Fruit fly (Drosophila melanogaster) whole organism, prepupa: Measurements from ENCODE around the gene CG8173.

Source experiments
- Blimp-1 ChIP-seq: fragments of 200-800 bp; sonication (Bioruptor generic); optimal IDR thresholded peaks from 3 replicates; lab custom pipeline; 2017; ENCODE audit warnings: missing biosample characterization, missing genetic modification characterization, mild to moderate bottlenecking, moderate library complexity, missing genetic modification reagents
- CG10631 ChIP-seq: fragments of 200-800 bp; sonication (Bioruptor generic); optimal IDR thresholded peaks from 2 replicates; lab custom pipeline; 2016; ENCODE audit warnings: missing biosample characterization, missing genetic modification characterization
- CG11294 ChIP-seq: fragments of 200-800 bp; sonication (Bioruptor generic); IDR thresholded peaks from 2 replicates; pipeline ENCODE4 v1.3.6; 2022; ENCODE audit warnings: missing biosample characterization, missing genetic modification characterization
- CG11762 ChIP-seq: fragments of 200-800 bp; sonication (Bioruptor generic); optimal IDR thresholded peaks from 3 replicates; lab custom pipeline; 2016; ENCODE audit warnings: missing biosample characterization, missing genetic modification characterization; ENCODE audit not compliant: insufficient read depth
- CG11902 ChIP-seq: fragments of 200-800 bp; sonication (Bioruptor generic); optimal IDR thresholded peaks from 3 replicates; lab custom pipeline; 2016; ENCODE audit warnings: missing biosample characterization, missing genetic modification characterization
- CG15336 ChIP-seq: fragments of 200-800 bp; sonication (Bioruptor generic); IDR thresholded peaks from 2 replicates; pipeline ENCODE4 v1.3.6; 2022; ENCODE audit warnings: missing biosample characterization, missing genetic modification characterization
- CG1621 ChIP-seq: fragments of 200-800 bp; sonication (Bioruptor generic); optimal IDR thresholded peaks from 3 replicates; lab custom pipeline; 2018; ENCODE audit warnings: missing biosample characterization, mild to moderate bottlenecking, missing genetic modification characterization
- CG31627 ChIP-seq: fragments of 200-800 bp; sonication (Bioruptor generic); optimal IDR thresholded peaks from 3 replicates; lab custom pipeline; 2016; ENCODE audit warnings: missing biosample characterization, missing genetic modification characterization
- CG32006 ChIP-seq: fragments of 200-800 bp; sonication (Bioruptor generic); optimal IDR thresholded peaks from 3 replicates; lab custom pipeline; 2017; ENCODE audit warnings: missing biosample characterization, mild to moderate bottlenecking, missing genetic modification characterization
- CG34406 ChIP-seq: fragments of 200-800 bp; sonication (Bioruptor generic); optimal IDR thresholded peaks from 3 replicates; lab custom pipeline; 2016; ENCODE audit warnings: missing biosample characterization, missing genetic modification characterization
- CG4318 ChIP-seq: fragments of 200-800 bp; sonication (Bioruptor generic); optimal IDR thresholded peaks from 3 replicates; lab custom pipeline; 2017; ENCODE audit warnings: missing biosample characterization, mild to moderate bottlenecking, missing genetic modification characterization
- CG6163 ChIP-seq: fragments of 200-800 bp; sonication (Bioruptor generic); IDR thresholded peaks from 3 replicates; pipeline ENCODE4 v1.3.6; 2022; ENCODE audit warnings: missing biosample characterization, missing genetic modification characterization
- CG6276 ChIP-seq: fragments of 200-800 bp; sonication (Bioruptor generic); optimal IDR thresholded peaks from 2 replicates; lab custom pipeline; 2017; ENCODE audit warnings: missing biosample characterization, mild to moderate bottlenecking, missing genetic modification characterization
- CG6792 ChIP-seq: fragments of 200-800 bp; sonication (Bioruptor generic); optimal IDR thresholded peaks from 3 replicates; lab custom pipeline; 2016; ENCODE audit warnings: missing biosample characterization, missing genetic modification characterization
- CG6854 ChIP-seq: fragments of 200-800 bp; sonication (Bioruptor generic); optimal IDR thresholded peaks from 2 replicates; lab custom pipeline; 2017; ENCODE audit warnings: missing biosample characterization, mild to moderate bottlenecking, missing genetic modification characterization
- CG7368 ChIP-seq: fragments of 200-800 bp; sonication (Bioruptor generic); optimal IDR thresholded peaks from 3 replicates; lab custom pipeline; 2016; ENCODE audit warnings: missing biosample characterization, missing genetic modification characterization
- CG8119 ChIP-seq: fragments of 200-800 bp; sonication (Bioruptor generic); IDR thresholded peaks from 3 replicates; pipeline ENCODE4 v1.3.6; 2022; ENCODE audit warnings: missing biosample characterization, missing genetic modification characterization
- CG8319 ChIP-seq: fragments of 200-800 bp; sonication (Bioruptor generic); optimal IDR thresholded peaks from 3 replicates; lab custom pipeline; 2016; ENCODE audit warnings: missing biosample characterization, missing genetic modification characterization
- CG8632 ChIP-seq: fragments of 200-800 bp; sonication (Bioruptor generic); optimal IDR thresholded peaks from 3 replicates; lab custom pipeline; 2016; ENCODE audit warnings: missing biosample characterization, missing genetic modification characterization
- CG9139 ChIP-seq: fragments of 200-800 bp; sonication (Bioruptor generic); optimal IDR thresholded peaks from 3 replicates; lab custom pipeline; 2017; ENCODE audit warnings: missing biosample characterization, mild to moderate bottlenecking, missing genetic modification characterization
- Eip75B ChIP-seq: fragments of 200-800 bp; sonication (Bioruptor generic); optimal IDR thresholded peaks from 3 replicates; lab custom pipeline; 2016; ENCODE audit warnings: missing biosample characterization, missing genetic modification characterization
- Eip78C ChIP-seq: fragments of 200-800 bp; sonication (Bioruptor generic); peaks from one replicate; lab custom pipeline; 2016; ENCODE audit warnings: missing biosample characterization, missing genetic modification characterization
- Gug ChIP-seq: fragments of 200-800 bp; sonication (Bioruptor generic); IDR thresholded peaks from 2 replicates; pipeline ENCODE4 v1.3.6; 2022; ENCODE audit warnings: missing biosample characterization, missing genetic modification characterization
- Hr38 ChIP-seq: sonication (Bioruptor generic); optimal IDR thresholded peaks from 2 replicates; lab custom pipeline; 2016; ENCODE audit warnings: missing biosample characterization, missing genetic modification characterization
- Hr4 ChIP-seq: fragments of 200-800 bp; sonication (Bioruptor generic); optimal IDR thresholded peaks from 3 replicates; lab custom pipeline; 2016; ENCODE audit warnings: missing biosample characterization, missing genetic modification characterization
- Lpt ChIP-seq: fragments of 200-800 bp; sonication (Bioruptor generic); optimal IDR thresholded peaks from 3 replicates; lab custom pipeline; 2016; ENCODE audit warnings: missing biosample characterization, missing genetic modification characterization
- Met ChIP-seq: fragments of 200-800 bp; sonication (Bioruptor generic); optimal IDR thresholded peaks from 3 replicates; lab custom pipeline; 2016; ENCODE audit warnings: missing biosample characterization, missing genetic modification characterization
- OdsH ChIP-seq: fragments of 200-800 bp; sonication (Bioruptor generic); optimal IDR thresholded peaks from 3 replicates; lab custom pipeline; 2016; ENCODE audit warnings: missing biosample characterization, missing genetic modification characterization
- Smox ChIP-seq: fragments of 200-800 bp; sonication (Bioruptor generic); optimal IDR thresholded peaks from 3 replicates; lab custom pipeline; 2016; ENCODE audit warnings: missing biosample characterization, missing genetic modification characterization
- Sox102F ChIP-seq: fragments of 200-800 bp; sonication (Bioruptor generic); optimal IDR thresholded peaks from 2 replicates; lab custom pipeline; 2016; ENCODE audit warnings: missing biosample characterization, mild to moderate bottlenecking, missing genetic modification characterization
- Sox14 ChIP-seq: fragments of 200-800 bp; sonication (Bioruptor generic); optimal IDR thresholded peaks from 3 replicates; lab custom pipeline; 2016; ENCODE audit warnings: missing biosample characterization, missing genetic modification characterization
- achi ChIP-seq: fragments of 200-800 bp; sonication (Bioruptor generic); optimal IDR thresholded peaks from 3 replicates; lab custom pipeline; 2016; ENCODE audit warnings: missing biosample characterization, missing genetic modification characterization
- acj6 ChIP-seq: fragments of 200-800 bp; sonication (Bioruptor generic); optimal IDR thresholded peaks from 3 replicates; lab custom pipeline; 2016; ENCODE audit warnings: missing biosample characterization, missing genetic modification characterization
- cyc ChIP-seq: fragments of 200-800 bp; sonication (Bioruptor generic); optimal IDR thresholded peaks from 3 replicates; lab custom pipeline; 2016; ENCODE audit warnings: missing biosample characterization, missing genetic modification characterization
- dac ChIP-seq: fragments of 200-800 bp; sonication (Bioruptor generic); optimal IDR thresholded peaks from 2 replicates; lab custom pipeline; 2017; ENCODE audit warnings: missing biosample characterization, mild to moderate bottlenecking, missing genetic modification characterization
- dsx ChIP-seq: fragments of 200-800 bp; optimal IDR thresholded peaks from 3 replicates; lab custom pipeline; 2019; ENCODE audit warnings: missing biosample characterization, mild to moderate bottlenecking, missing genetic modification characterization, moderate library complexity; ENCODE audit not compliant: poor library complexity, severe bottlenecking
- eg ChIP-seq: fragments of 200-800 bp; sonication (Bioruptor generic); IDR thresholded peaks from 3 replicates; pipeline ENCODE4 v1.3.6; 2022; ENCODE audit warnings: missing biosample characterization, missing genetic modification characterization
- esn ChIP-seq: fragments of 200-800 bp; sonication (Bioruptor generic); optimal IDR thresholded peaks from 2 replicates; lab custom pipeline; 2016; ENCODE audit warnings: missing biosample characterization, mild to moderate bottlenecking, missing genetic modification characterization, moderate library complexity
- fd85E ChIP-seq: fragments of 200-800 bp; sonication (Bioruptor generic); optimal IDR thresholded peaks from 3 replicates; lab custom pipeline; 2016; ENCODE audit warnings: missing biosample characterization, missing genetic modification characterization
- fkh ChIP-seq: fragments of 200-800 bp; sonication (Bioruptor generic); optimal IDR thresholded peaks from 3 replicates; lab custom pipeline; 2017; ENCODE audit warnings: missing biosample characterization, mild to moderate bottlenecking, missing genetic modification characterization, moderate library complexity
- lz ChIP-seq: fragments of 200-800 bp; sonication (Bioruptor generic); optimal IDR thresholded peaks from 3 replicates; lab custom pipeline; 2016; ENCODE audit warnings: missing biosample characterization, missing genetic modification characterization
- net ChIP-seq: fragments of 200-800 bp; sonication (Bioruptor generic); optimal IDR thresholded peaks from 3 replicates; lab custom pipeline; 2016; ENCODE audit warnings: missing biosample characterization, missing genetic modification characterization
- pdm3 ChIP-seq: fragments of 200-800 bp; sonication (Bioruptor generic); optimal IDR thresholded peaks from 3 replicates; lab custom pipeline; 2016; ENCODE audit warnings: missing biosample characterization, missing genetic modification characterization
- salr ChIP-seq, 2 experiments: fragments of 200-800 bp; sonication (Bioruptor generic); optimal IDR thresholded peaks; 3 replicates each; lab custom pipeline; 2016 to 2018; ENCODE audit warnings: missing biosample characterization in 2 of 2, missing genetic modification characterization in 2 of 2, mild to moderate bottlenecking in 1 of 2
- spab ChIP-seq: fragments of 200-800 bp; sonication (Bioruptor generic); optimal IDR thresholded peaks from 2 replicates; lab custom pipeline; 2017; ENCODE audit warnings: missing biosample characterization, mild to moderate bottlenecking, missing genetic modification characterization, missing genetic modification reagents
- ss ChIP-seq, 2 experiments: fragments of 200-800 bp; sonication (Bioruptor generic); optimal IDR thresholded peaks; 2 replicates in 1 of 2; 3 replicates in 1 of 2; lab custom pipeline; 2017 to 2018; ENCODE audit warnings: mild to moderate bottlenecking in 2 of 2, missing biosample characterization in 2 of 2, missing genetic modification characterization in 2 of 2, moderate library complexity in 1 of 2
- svp ChIP-seq: fragments of 200-800 bp; sonication (Bioruptor generic); peaks from one replicate; lab custom pipeline; 2016; ENCODE audit warnings: missing biosample characterization, missing genetic modification characterization
- topi ChIP-seq: fragments of 200-800 bp; sonication (Bioruptor generic); optimal IDR thresholded peaks from 3 replicates; lab custom pipeline; 2016; ENCODE audit warnings: missing biosample characterization, missing genetic modification characterization

Gene CG8173

dm6 chrX:17707691-17708090 is 1.8 kb downstream of the CG8173 start:
- TF ChIP-seq CG1621 (tag; lab: Kevin White, UChicago) (no peak), svp (peak; percentile 91)

dm6 chrX:17702738-17703570 is 6.5 kb downstream of the CG8173 start, which contains the start of the genes CG8188 and par-6:
TSS of gene CG8188 (minus strand) at chrX:17703024.
TSS of gene par-6 (plus strand) at chrX:17703352.
- TF ChIP-seq CG9139 (GFP tag; lab: Kevin White, UChicago), result peak; percentile 64
- peak; percentile 90 for TF ChIP-seq eg (GFP tag; lab: Robert Waterston, UW)
- peak; percentile 93 for TF ChIP-seq Met (GFP tag; lab: Kevin White, UChicago)
- peak; percentile 73 for TF ChIP-seq dsx (GFP tag; lab: Kevin White, UChicago)
- TF ChIP-seq pdm3 (GFP tag; lab: Kevin White, UChicago), result peak; percentile 93
- TF ChIP-seq CG11902 (GFP tag; lab: Kevin White, UChicago), result peak; percentile 81
- peak; percentile 87 for TF ChIP-seq acj6
- peak; percentile 93 for TF ChIP-seq Eip78C (GFP tag; lab: Kevin White, UChicago)
- peak; percentile 71 for TF ChIP-seq Lpt (GFP tag; lab: Kevin White, UChicago)
- TF ChIP-seq Eip75B (GFP tag; lab: Kevin White, UChicago), result peak; percentile 88
- peak; percentile 91 for TF ChIP-seq Sox14 (GFP tag; lab: Kevin White, UChicago)
- peak; percentile 56 for TF ChIP-seq Hr38 (GFP tag; lab: Kevin White, UChicago)
- TF ChIP-seq CG34406 (GFP tag; lab: Kevin White, UChicago), result peak; percentile 85
- peak; percentile 92 for TF ChIP-seq topi
- peak; percentile 76 for TF ChIP-seq CG6854 (GFP tag; lab: Kevin White, UChicago)
- TF ChIP-seq dac (GFP tag; lab: Kevin White, UChicago), result peak; percentile 68
- peak; percentile 87 for TF ChIP-seq CG6792 (GFP tag; lab: Kevin White, UChicago)
- peak; percentile 93 for TF ChIP-seq CG31627
- TF ChIP-seq esn (GFP tag; lab: Kevin White, UChicago), result peak; percentile 94
- TF ChIP-seq CG32006 (GFP tag; lab: Kevin White, UChicago), result peak; percentile 83
- peak; percentile 85 for TF ChIP-seq achi
- TF ChIP-seq CG10631, result peak; percentile 82
- peak; percentile 88 for TF ChIP-seq cyc (GFP tag; lab: Kevin White, UChicago)
- peak; percentile 68 for TF ChIP-seq spab
- TF ChIP-seq CG11294 (GFP tag; lab: Robert Waterston, UW), result peak; percentile 56; the same call in 1 of the 2 replicates
- peak; percentile 92 for TF ChIP-seq Sox102F (GFP tag; lab: Kevin White, UChicago)
- TF ChIP-seq Hr4 (GFP tag; lab: Kevin White, UChicago), result peak; percentile 87
- peak; percentile 83 for TF ChIP-seq CG6163 (GFP tag; lab: Robert Waterston, UW)
- peak; percentile 87 for TF ChIP-seq OdsH
- TF ChIP-seq CG8319 (GFP tag; lab: Kevin White, UChicago), result peak; percentile 78
- TF ChIP-seq fd85E (GFP tag; lab: Kevin White, UChicago), result peak; percentile 48
- peak; percentile 71 for TF ChIP-seq Gug
- TF ChIP-seq fkh (GFP tag; lab: Kevin White, UChicago), result peak; percentile 67
- TF ChIP-seq CG7368 (GFP tag; lab: Kevin White, UChicago), result peak; percentile 88
- peak; percentile 93 for TF ChIP-seq lz (GFP tag; lab: Kevin White, UChicago)
- peak; percentile 61 for TF ChIP-seq Blimp-1
- peak; percentile 94 for TF ChIP-seq svp
- TF ChIP-seq Smox (GFP tag; lab: Kevin White, UChicago), result peak; percentile 90
- peak; percentile 84 for TF ChIP-seq net
- TF ChIP-seq CG4318 (GFP tag; lab: Kevin White, UChicago), result peak; percentile 70
- peak in 1 of 2 experiments; percentile 64 for TF ChIP-seq salr (GFP tag; optimal IDR thresholded peaks at IDR 0.05; lab: Kevin White, UChicago)
- TF ChIP-seq CG15336 (GFP tag; lab: Robert Waterston, UW), result peak; percentile 77
- peak; percentile 78 for TF ChIP-seq CG11762 (GFP tag; lab: Kevin White, UChicago)
- TF ChIP-seq CG8119, result peak; percentile 84
- TF ChIP-seq ss (GFP tag; optimal IDR thresholded peaks at IDR 0.05; lab: Kevin White, UChicago), result peak; percentile 59 to 73
- TF ChIP-seq CG6276, result no peak
- TF ChIP-seq CG8632 (GFP tag; lab: Kevin White, UChicago), result peak; percentile 78
